Worm (Caenorhabditis elegans): ENCODE results near the gene srz-96.

Gene srz-96

ce11 chrV:17238799-17239198 is 39.8 kb downstream of the srz-96 start, which contains the start of gene T19C9.8 (continued):
- no peak for TF ChIP-seq ztf-4 (tag; optimal IDR thresholded peaks at IDR 0.05)
- TF ChIP-seq dpl-1 (GFP tag; optimal IDR thresholded peaks at IDR 0.05), result no peak
- peak; percentile 17 for TF ChIP-seq lin-14 (GFP tag; optimal IDR thresholded peaks at IDR 0.05)
- no peak for TF ChIP-seq fkh-10 (GFP tag; optimal IDR thresholded peaks at IDR 0.05)
- no peak for TF ChIP-seq egl-27 (tag; optimal IDR thresholded peaks at IDR 0.05)
- TF ChIP-seq grh-1 (GFP tag; IDR thresholded peaks at IDR 0.05), result no peak
- TF ChIP-seq ceh-8 (GFP tag; optimal IDR thresholded peaks at IDR 0.05), result no peak
- no peak for TF ChIP-seq nhr-77 (tag; optimal IDR thresholded peaks at IDR 0.05)

ce11 chrV:17240579-17241277 is 41.7 kb downstream of the srz-96 start:
- TF ChIP-seq ces-1 (GFP tag; optimal IDR thresholded peaks at IDR 0.05), result no peak
- no peak for TF ChIP-seq egl-13 (tag; optimal IDR thresholded peaks at IDR 0.05)
- TF ChIP-seq nhr-20 (tag; optimal IDR thresholded peaks at IDR 0.05), result no peak
- TF ChIP-seq elt-2 (tag; optimal IDR thresholded peaks at IDR 0.05), result peak; percentile 73

- TF ChIP-seq lir-3 (tag; optimal IDR thresholded peaks at IDR 0.05; ENCODE audit: poor library complexity) (no peak), elt-2 (tag; optimal IDR thresholded peaks at IDR 0.05) (peak; percentile 95)
Observed at ce11 chrV:17241278-17241661, 42.2 kb downstream of the srz-96 start.

ce11 chrV:17242552-17242951 is 43.5 kb downstream of the srz-96 start, which contains the start of gene Y68A4B.3:
Gene Y68A4B.3 (minus strand): TSS chrV:17242652.
- TF ChIP-seq elt-3 (tag; optimal IDR thresholded peaks at IDR 0.05), result no peak
- TF ChIP-seq ceh-63 (GFP tag; optimal IDR thresholded peaks at IDR 0.05), result no peak
- TF ChIP-seq nhr-47 (tag; optimal IDR thresholded peaks at IDR 0.05), result no peak
- TF ChIP-seq nhr-12 (tag; optimal IDR thresholded peaks at IDR 0.05), result no peak
- no peak for TF ChIP-seq isw-1 (GFP tag; IDR thresholded peaks at IDR 0.05)
- no peak for TF ChIP-seq mef-2 (tag; optimal IDR thresholded peaks at IDR 0.05)
- no peak for TF ChIP-seq C16A3.4 (tag; optimal IDR thresholded peaks at IDR 0.05)
- TF ChIP-seq nhr-237 (tag; optimal IDR thresholded peaks at IDR 0.05), result no peak
- TF ChIP-seq C04F5.9 (tag; optimal IDR thresholded peaks at IDR 0.05), result no peak
- no peak for TF ChIP-seq mab-9 (GFP tag; IDR thresholded peaks at IDR 0.05)
- TF ChIP-seq nhr-19 (GFP tag; conservative IDR thresholded peaks at IDR 0.05), result no peak
- no peak for TF ChIP-seq lin-13 (GFP tag; optimal IDR thresholded peaks at IDR 0.05)
- TF ChIP-seq fos-1 (tag; optimal IDR thresholded peaks at IDR 0.05), result no peak

- TF ChIP-seq elt-2 (tag; optimal IDR thresholded peaks at IDR 0.05) (peak; percentile 79), ces-1 (GFP tag; optimal IDR thresholded peaks at IDR 0.05) (no peak), tlp-1 (tag; optimal IDR thresholded peaks at IDR 0.05) (peak; percentile 48)
Observed at ce11 chrV:17243016-17243415, 44.0 kb downstream of the srz-96 start.

ce11 chrV:17245406-17245805 is 46.4 kb downstream of the srz-96 start, which contains the start of gene clec-242:
Gene clec-242 (minus strand): TSS chrV:17245506.
- TF ChIP-seq aly-2 (tag; optimal IDR thresholded peaks at IDR 0.05), result no peak
- TF ChIP-seq skn-1 (tag; optimal IDR thresholded peaks at IDR 0.05), result no peak
- TF ChIP-seq lin-13 (GFP tag; optimal IDR thresholded peaks at IDR 0.05), result no peak
- no peak for TF ChIP-seq C04F5.9 (tag; optimal IDR thresholded peaks at IDR 0.05)
- TF ChIP-seq dsc-1 (tag; optimal IDR thresholded peaks at IDR 0.05), result no peak
- no peak for TF ChIP-seq nhr-71 (tag; optimal IDR thresholded peaks at IDR 0.05)
- no peak for TF ChIP-seq elt-2 (tag; optimal IDR thresholded peaks at IDR 0.05)
- TF ChIP-seq tbx-2 (tag; optimal IDR thresholded peaks at IDR 0.05), result no peak
- TF ChIP-seq sox-4 (tag; optimal IDR thresholded peaks at IDR 0.05), result no peak
- no peak for TF ChIP-seq ama-1 (optimal IDR thresholded peaks at IDR 0.05)
- TF ChIP-seq mef-2 (tag; optimal IDR thresholded peaks at IDR 0.05), result no peak
- TF ChIP-seq ceh-90 (tag; optimal IDR thresholded peaks at IDR 0.05), result no peak
